Worm (Caenorhabditis elegans): Measurements from ENCODE around the gene cest-4.

cest-4 gene

DNA sequence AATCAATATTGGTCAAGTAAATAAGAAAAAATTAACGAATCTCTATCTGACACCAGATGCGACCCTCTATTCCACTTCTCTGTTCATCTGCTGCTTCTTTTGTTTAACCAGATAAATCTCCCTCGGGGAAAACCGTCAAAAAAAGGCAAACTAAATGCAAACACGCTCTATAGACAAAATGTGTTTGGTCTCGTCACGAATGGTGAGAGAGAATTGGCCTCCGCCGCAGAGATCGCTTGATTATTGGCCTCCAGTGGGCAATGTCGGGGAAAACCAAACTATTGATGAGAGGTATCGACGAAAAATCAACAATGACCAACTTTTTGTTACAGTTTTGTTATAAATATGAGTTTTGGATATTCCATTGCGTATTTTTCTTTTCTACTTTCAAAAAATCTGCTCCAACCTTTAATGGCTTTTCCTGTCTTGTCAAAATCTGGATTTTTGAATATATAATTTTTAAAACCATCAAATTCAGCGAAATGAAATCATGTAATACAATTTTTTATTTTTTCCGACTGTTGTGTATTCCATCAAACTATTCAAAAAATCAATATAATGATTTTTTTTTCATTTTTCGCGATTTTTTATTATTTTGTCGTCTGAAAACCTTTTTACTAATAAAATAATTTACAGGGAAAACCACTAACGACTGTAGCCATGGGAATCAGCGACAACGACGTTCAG is 11.6 kb downstream of the cest-4 start, which contains the start of the genes C17H12.2 and vha-8 (continued):
- TF ChIP-seq nhr-237 (tag; optimal IDR thresholded peaks at IDR 0.05) (peak; percentile 92), nhr-19 (GFP tag; conservative IDR thresholded peaks at IDR 0.05) (peak; percentile 90), nhr-84 (tag; optimal IDR thresholded peaks at IDR 0.05) (no peak), fos-1 (tag; optimal IDR thresholded peaks at IDR 0.05) (peak; percentile 92), fkh-8 (tag; optimal IDR thresholded peaks at IDR 0.05) (peak; percentile 88), skn-1 (tag; optimal IDR thresholded peaks at IDR 0.05) (peak; percentile 88), hlh-4 (tag; optimal IDR thresholded peaks at IDR 0.05) (no peak), swsn-7 (tag; optimal IDR thresholded peaks at IDR 0.05) (peak; percentile 93), mdl-1 (tag; optimal IDR thresholded peaks at IDR 0.05) (peak in 1 of 2 experiments; percentile 85), nhr-76 (tag; optimal IDR thresholded peaks at IDR 0.05) (peak; percentile 35), ceh-90 (tag; optimal IDR thresholded peaks at IDR 0.05) (no peak), xbp-1 (tag; optimal IDR thresholded peaks at IDR 0.05) (peak; percentile 92), grh-1 (GFP tag; IDR thresholded peaks at IDR 0.05) (peak; percentile 86), dpl-1 (GFP tag; optimal IDR thresholded peaks at IDR 0.05) (peak; percentile 83 to 88 (median 86)), F16B12.6 (tag; optimal IDR thresholded peaks at IDR 0.05) (peak; percentile 63), C34B4.2 (tag; optimal IDR thresholded peaks at IDR 0.05) (no peak), ces-1 (GFP tag; optimal IDR thresholded peaks at IDR 0.05) (no peak), mep-1 (tag; optimal IDR thresholded peaks at IDR 0.05) (peak; percentile 98), nhr-85 (tag) (peak; percentile 94), lin-35 (GFP tag; optimal IDR thresholded peaks at IDR 0.05) (peak; percentile 90 to 94), vab-15 (tag; optimal IDR thresholded peaks at IDR 0.05) (peak; percentile 96), pqm-1 (tag; optimal IDR thresholded peaks at IDR 0.05) (no peak), pag-3 (tag; optimal IDR thresholded peaks at IDR 0.05; ENCODE audit: borderline replicate concordance, insufficient read depth) (peak; percentile 66), unc-30 (tag; optimal IDR thresholded peaks at IDR 0.05) (no peak), ceh-82 (tag; optimal IDR thresholded peaks at IDR 0.05) (peak; percentile 82 to 98 (median 84)), sup-37 (GFP tag; optimal IDR thresholded peaks at IDR 0.05) (peak; percentile 41), unc-98 (GFP tag; IDR thresholded peaks at IDR 0.05) (no peak), ets-5 (GFP tag; IDR thresholded peaks at IDR 0.05) (no peak), egl-27 (tag; optimal IDR thresholded peaks at IDR 0.05) (peak; percentile 38 to 76), hlh-17 (GFP tag; optimal IDR thresholded peaks at IDR 0.05; ENCODE audit: borderline replicate concordance) (no peak), nhr-90 (tag; optimal IDR thresholded peaks at IDR 0.05; ENCODE audit: poor library complexity) (peak; percentile 89), isw-1 (GFP tag; IDR thresholded peaks at IDR 0.05) (peak; percentile 89), nhr-20 (tag; optimal IDR thresholded peaks at IDR 0.05) (peak; percentile 95), lsy-2 (tag; optimal IDR thresholded peaks at IDR 0.05) (peak; percentile 93 to 96), egl-13 (tag; optimal IDR thresholded peaks at IDR 0.05) (peak; percentile 67), elt-3 (tag; optimal IDR thresholded peaks at IDR 0.05) (peak in 4 of 6 experiments; percentile 11 to 94 (median 79)), snpc-4 (tag; optimal IDR thresholded peaks at IDR 0.05) (peak; percentile 84), irx-1 (tag; optimal IDR thresholded peaks at IDR 0.05) (peak; percentile 76), C04F5.9 (tag; optimal IDR thresholded peaks at IDR 0.05) (peak; percentile 76), lir-3 (tag; optimal IDR thresholded peaks at IDR 0.05; ENCODE audit: poor library complexity) (peak; percentile 73), ama-1 (optimal IDR thresholded peaks at IDR 0.05) (peak; percentile 29), zag-1 (tag; optimal IDR thresholded peaks at IDR 0.05) (peak; percentile 75), alr-1 (tag; optimal IDR thresholded peaks at IDR 0.05; ENCODE audit: borderline replicate concordance) (no peak), elt-2 (tag; optimal IDR thresholded peaks at IDR 0.05) (peak; percentile 7), zip-4 (GFP tag; optimal IDR thresholded peaks at IDR 0.05) (peak; percentile 69), nhr-47 (tag; optimal IDR thresholded peaks at IDR 0.05) (peak; percentile 94), mef-2 (tag; optimal IDR thresholded peaks at IDR 0.05) (peak; percentile 66), fkh-4 (tag; optimal IDR thresholded peaks at IDR 0.05; ENCODE audit: borderline replicate concordance) (peak; percentile 45), jun-1 (tag; optimal IDR thresholded peaks at IDR 0.05) (peak; percentile 90), lin-13 (GFP tag; optimal IDR thresholded peaks at IDR 0.05) (peak; percentile 93), hpl-2 (GFP tag; optimal IDR thresholded peaks at IDR 0.05) (peak; percentile 64)
